Worm (Caenorhabditis elegans) whole organism, L4 larva: ENCODE results near the gene F48E8.2.

Experiments used
- ceh-62 ChIP-seq: sonication (generic microtip); optimal IDR thresholded peaks from 2 replicates; lab custom pipeline; 2017; ENCODE audit warnings: missing biosample characterization, missing genetic modification characterization
- dmd-8 ChIP-seq: fragments of 200-800 bp; sonication (Bioruptor generic); IDR thresholded peaks from 2 replicates; pipeline ENCODE4 v1.3.6; 2022; ENCODE audit warnings: missing genetic modification characterization, missing compliant biosample characterization
- fos-1 ChIP-seq: fragments of 150-350 bp; optimal IDR thresholded peaks from 2 replicates; lab custom pipeline; 2014; ENCODE audit warnings: missing biosample characterization, missing genetic modification characterization
- jun-1 ChIP-seq: fragments of 150-350 bp; optimal IDR thresholded peaks from 2 replicates; lab custom pipeline; 2014; ENCODE audit warnings: missing biosample characterization, missing genetic modification reagents, missing genetic modification characterization
- lin-29 ChIP-seq: fragments of 200-800 bp; sonication (Bioruptor generic); IDR thresholded peaks from 2 replicates; pipeline ENCODE4 v1.3.6; 2022; ENCODE audit warnings: missing genetic modification reagents, missing genetic modification characterization, missing compliant biosample characterization
- lin-38 ChIP-seq: fragments of 200-800 bp; sonication (Bioruptor generic); IDR thresholded peaks from 2 replicates; pipeline ENCODE4 v1.3.6; 2022; ENCODE audit warnings: missing genetic modification reagents, missing genetic modification characterization, missing compliant biosample characterization
- lsy-2 ChIP-seq, 2 experiments: fragments of 150-350 bp in 1 of 2; sonication (generic microtip) in 1 of 2; optimal IDR thresholded peaks; 2 replicates each; lab custom pipeline; 2014 to 2017; ENCODE audit warnings: missing biosample characterization in 2 of 2, missing genetic modification characterization in 2 of 2
- mdl-1 ChIP-seq, 2 experiments: fragments of 150-350 bp in 1 of 2; sonication (generic microtip) in 1 of 2; optimal IDR thresholded peaks; 2 replicates each; lab custom pipeline; 2014 to 2017; ENCODE audit warnings: missing biosample characterization in 2 of 2, missing genetic modification characterization in 2 of 2
- mxl-3 ChIP-seq: fragments of 200-800 bp; sonication (Bioruptor generic); optimal IDR thresholded peaks from 2 replicates; lab custom pipeline; 2018; ENCODE audit warnings: mild to moderate bottlenecking, missing genetic modification characterization, missing compliant biosample characterization
- nhr-11 ChIP-seq: fragments of 150-350 bp; optimal IDR thresholded peaks from 2 replicates; lab custom pipeline; 2014; ENCODE audit warnings: missing biosample characterization, missing genetic modification characterization
- nhr-111 ChIP-seq: fragments of 200-800 bp; sonication (Bioruptor generic); optimal IDR thresholded peaks from 2 replicates; lab custom pipeline; 2018; ENCODE audit warnings: mild to moderate bottlenecking, missing genetic modification characterization, missing compliant biosample characterization
- snpc-4 ChIP-seq: fragments of 150-350 bp; optimal IDR thresholded peaks from 2 replicates; lab custom pipeline; 2014; ENCODE audit warnings: missing biosample characterization, missing genetic modification characterization
- unc-62 ChIP-seq, 3 experiments: fragments of 150-350 bp in 1 of 3; sonication (generic microtip); optimal IDR thresholded peaks in 2 of 3; peaks in 1 of 3; 1 replicate in 1 of 3; 2 replicates in 2 of 3; lab custom pipeline; 2014 to 2017; ENCODE audit warnings: missing biosample characterization in 3 of 3, missing genetic modification characterization in 3 of 3, missing genetic modification reagents in 3 of 3, missing genotype in 1 of 3

DNA sequence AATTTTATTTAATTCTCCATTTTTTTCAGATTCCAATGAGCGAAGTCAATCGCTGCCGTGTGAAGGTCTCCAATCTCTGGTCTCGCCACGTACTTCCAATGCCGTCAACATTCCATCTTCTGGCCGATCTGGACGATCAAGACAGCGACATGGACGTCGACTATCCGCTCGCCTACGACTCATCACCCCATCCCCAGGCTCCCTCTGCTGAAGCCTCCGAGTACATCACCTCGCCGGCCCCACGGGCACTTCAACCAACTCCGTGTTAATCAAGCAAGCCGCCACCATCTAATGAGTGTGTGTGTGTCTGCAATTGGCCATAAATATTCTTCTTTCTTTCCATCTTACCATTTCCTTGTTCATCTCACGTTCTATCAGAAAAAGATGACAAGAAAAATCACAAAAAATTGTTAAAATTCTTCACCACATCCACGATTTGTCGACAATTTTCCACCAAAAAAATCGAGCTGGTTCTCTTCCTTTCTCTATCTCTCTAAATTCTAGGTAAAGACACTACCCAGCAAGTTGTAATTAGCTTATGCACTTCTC lies 41.4 kb downstream of the F48E8.2 start:
- no peak for TF ChIP-seq fos-1
- TF ChIP-seq lsy-2 (tag; optimal IDR thresholded peaks at IDR 0.05; lab: Kevin White, UChicago): no peak
- TF ChIP-seq ceh-62 (tag; lab: Kevin White, UChicago): no peak
- no peak for TF ChIP-seq mxl-3 (GFP tag; lab: Kevin White, UChicago)
- TF ChIP-seq snpc-4 (tag; lab: Kevin White, UChicago): no peak
- no peak for TF ChIP-seq lin-38 (GFP tag; lab: Robert Waterston, UW)
- 0 out of 2 replicates have a peak, but pooled peaks have one; percentile 7 for TF ChIP-seq lin-29 (GFP tag; lab: Robert Waterston, UW)
- TF ChIP-seq jun-1 (tag; lab: Kevin White, UChicago): no peak
- no peak for TF ChIP-seq nhr-111
- TF ChIP-seq unc-62 (GFP tag; optimal IDR thresholded peaks at IDR 0.05 in 1 of 2; lab: Kevin White, UChicago): no peak
- TF ChIP-seq unc-62 (tag; optimal IDR thresholded peaks at IDR 0.05; lab: Kevin White, UChicago): no peak
- no peak for TF ChIP-seq nhr-11 (tag; lab: Kevin White, UChicago)
- TF ChIP-seq dmd-8 (GFP tag; lab: Robert Waterston, UW): no peak
- TF ChIP-seq mdl-1 (tag; optimal IDR thresholded peaks at IDR 0.05; lab: Kevin White, UChicago): no peak
